Fruit fly (Drosophila melanogaster) whole organism, embryonic: ENCODE results near the gene CG34258.

Experiments used
- Antp ChIP-seq: fragments of 200-800 bp; sonication (Bioruptor generic); optimal IDR thresholded peaks from 3 replicates; lab custom pipeline; 2016; ENCODE audit warnings: missing biosample characterization, missing genetic modification characterization
- Atf6 ChIP-seq: fragments of 200-800 bp; sonication (Bioruptor generic); IDR thresholded peaks from 2 replicates; pipeline ENCODE4 v1.3.6; 2022; ENCODE audit warnings: missing biosample characterization, missing genetic modification characterization
- Awh ChIP-seq: fragments of 200-800 bp; sonication (Bioruptor generic); IDR thresholded peaks from 2 replicates; pipeline ENCODE4, ENCODE4 v1.3.6; 2022; ENCODE audit warnings: missing biosample characterization, missing genetic modification characterization
- BEAF-32 ChIP-seq: fragments of 200-800 bp; sonication (Bioruptor generic); optimal IDR thresholded peaks from 3 replicates; lab custom pipeline; 2017; ENCODE audit warnings: missing biosample characterization, missing genetic modification characterization, mild to moderate bottlenecking, moderate library complexity, missing genetic modification reagents
- Bgb ChIP-seq: fragments of 200-800 bp; sonication (Bioruptor generic); IDR thresholded peaks from 2 replicates; pipeline ENCODE4 v1.3.6; 2022; ENCODE audit warnings: missing biosample characterization, missing genetic modification characterization; ENCODE audit not compliant: partially characterized antibody
- CG10147 ChIP-seq: fragments of 200-800 bp; sonication (Bioruptor generic); optimal IDR thresholded peaks from 2 replicates; lab custom pipeline; 2019; ENCODE audit warnings: missing biosample characterization, mild to moderate bottlenecking, missing genetic modification characterization, moderate library complexity
- CG11723 ChIP-seq: fragments of 200-800 bp; sonication (Bioruptor generic); optimal IDR thresholded peaks from 2 replicates; lab custom pipeline; 2017; ENCODE audit warnings: missing biosample characterization, mild to moderate bottlenecking, missing genetic modification characterization
- CG16815 ChIP-seq: fragments of 200-800 bp; sonication (Bioruptor generic); optimal IDR thresholded peaks from 3 replicates; lab custom pipeline; 2017; ENCODE audit warnings: missing biosample characterization, mild to moderate bottlenecking, missing genetic modification characterization
- CG17186 ChIP-seq: fragments of 200-800 bp; sonication (Bioruptor generic); optimal IDR thresholded peaks from 3 replicates; lab custom pipeline; 2017; ENCODE audit warnings: missing biosample characterization, missing genetic modification reagents, missing genetic modification characterization
- CG2199 ChIP-seq: fragments of 200-800 bp; sonication (Bioruptor generic); IDR thresholded peaks from 3 replicates; pipeline ENCODE4 v1.3.6; 2022; ENCODE audit warnings: missing biosample characterization, missing genetic modification characterization
- CG3163 ChIP-seq: fragments of 200-800 bp; sonication (Bioruptor generic); optimal IDR thresholded peaks from 3 replicates; lab custom pipeline; 2016; ENCODE audit warnings: missing biosample characterization, missing genetic modification characterization
- CG32767 ChIP-seq: fragments of 200-800 bp; sonication (Bioruptor generic); IDR thresholded peaks from 2 replicates; pipeline ENCODE4 v1.3.6; 2022; ENCODE audit warnings: missing biosample characterization, missing genetic modification characterization
- CG32772 ChIP-seq: fragments of 200-800 bp; sonication (Bioruptor generic); IDR thresholded peaks from 2 replicates; pipeline ENCODE4 v1.3.6; 2022; ENCODE audit warnings: missing biosample characterization, missing genetic modification characterization
- CG33213 ChIP-seq: fragments of 200-800 bp; sonication (Bioruptor generic); optimal IDR thresholded peaks from 3 replicates; lab custom pipeline; 2016; ENCODE audit warnings: missing biosample characterization, missing genetic modification characterization
- CG8290 ChIP-seq, 3 experiments: fragments of 200-800 bp; sonication (Bioruptor generic); optimal IDR thresholded peaks; 2 replicates each; lab custom pipeline; 2016 to 2019; ENCODE audit warnings: missing biosample characterization in 3 of 3, missing genetic modification characterization in 3 of 3, mild to moderate bottlenecking in 2 of 3, moderate library complexity in 1 of 3
- CG9727 ChIP-seq: fragments of 200-800 bp; sonication (Bioruptor generic); optimal IDR thresholded peaks from 3 replicates; lab custom pipeline; 2017; ENCODE audit warnings: missing biosample characterization, mild to moderate bottlenecking, missing genetic modification characterization
- D ChIP-seq, 2 experiments: fragments of 200-800 bp in 1 of 2; fragments of >200 bp in 1 of 2; sonication (Bioruptor generic) in 1 of 2; optimal IDR thresholded peaks; 2 replicates in 1 of 2; 3 replicates in 1 of 2; lab custom pipeline; 2017; ENCODE audit warnings: mild to moderate bottlenecking in 1 of 2, missing biosample characterization in 1 of 2, missing genetic modification characterization in 1 of 2, missing genetic modification reagents in 1 of 2
- Dbx ChIP-seq: fragments of 200-800 bp; sonication (Bioruptor generic); IDR thresholded peaks from 3 replicates; pipeline ENCODE4 v1.3.6; 2022; ENCODE audit warnings: missing biosample characterization, missing genetic modification characterization
- Fer1 ChIP-seq: fragments of 200-800 bp; sonication (Bioruptor generic); optimal IDR thresholded peaks from 2 replicates; lab custom pipeline; 2017; ENCODE audit warnings: missing biosample characterization, mild to moderate bottlenecking, missing genetic modification characterization
- HLHmδ ChIP-seq: fragments of 200-800 bp; sonication (Bioruptor generic); optimal IDR thresholded peaks from 2 replicates; lab custom pipeline; 2018; ENCODE audit warnings: missing biosample characterization, mild to moderate bottlenecking, missing genetic modification characterization, moderate library complexity
- Hand ChIP-seq: fragments of 200-800 bp; sonication (Bioruptor generic); optimal IDR thresholded peaks from 2 replicates; lab custom pipeline; 2017; ENCODE audit warnings: mild to moderate bottlenecking, missing biosample characterization, missing genetic modification reagents, missing genetic modification characterization
- Hey ChIP-seq: fragments of 200-800 bp; sonication (Bioruptor generic); optimal IDR thresholded peaks from 3 replicates; lab custom pipeline; 2018; ENCODE audit warnings: missing biosample characterization, mild to moderate bottlenecking, missing genetic modification characterization
- Rfx ChIP-seq: fragments of 200-800 bp; sonication (Bioruptor generic); IDR thresholded peaks from 2 replicates; pipeline ENCODE4 v1.3.6; 2022; ENCODE audit warnings: missing biosample characterization, missing genetic modification characterization
- bbx ChIP-seq: fragments of 200-800 bp; sonication (Bioruptor generic); IDR thresholded peaks from 2 replicates; pipeline ENCODE4 v1.3.6; 2022; ENCODE audit warnings: missing biosample characterization, missing genetic modification characterization; ENCODE audit not compliant: partially characterized antibody
- cg ChIP-seq: fragments of 200-800 bp; sonication (Bioruptor generic); optimal IDR thresholded peaks from 3 replicates; lab custom pipeline; 2019; ENCODE audit warnings: missing biosample characterization, mild to moderate bottlenecking, missing genetic modification characterization, moderate library complexity
- chm ChIP-seq: fragments of 200-800 bp; sonication (Bioruptor generic); IDR thresholded peaks from 2 replicates; pipeline ENCODE4 v1.3.6; 2022; ENCODE audit warnings: missing biosample characterization, missing genetic modification characterization
- ci ChIP-seq: fragments of 200-800 bp; sonication (Bioruptor generic); IDR thresholded peaks from 3 replicates; pipeline ENCODE4 v1.3.6; 2022; ENCODE audit warnings: missing biosample characterization, missing genetic modification characterization
- crol ChIP-seq: fragments of 200-800 bp; sonication (Bioruptor generic); IDR thresholded peaks from 2 replicates; pipeline ENCODE4 v1.3.6; 2022; ENCODE audit warnings: missing biosample characterization, missing genetic modification characterization
- cwo ChIP-seq: fragments of 200-800 bp; sonication (Bioruptor generic); optimal IDR thresholded peaks from 3 replicates; lab custom pipeline; 2017; ENCODE audit warnings: missing biosample characterization, missing genetic modification characterization, mild to moderate bottlenecking, moderate library complexity, missing genetic modification reagents
- ftz-f1 ChIP-seq: fragments of 200-800 bp; sonication (Bioruptor generic); optimal IDR thresholded peaks from 2 replicates; lab custom pipeline; 2016; ENCODE audit warnings: missing biosample characterization, missing genetic modification characterization
- grau ChIP-seq: fragments of 200-800 bp; optimal IDR thresholded peaks from 3 replicates; lab custom pipeline; 2019; ENCODE audit warnings: missing biosample characterization, mild to moderate bottlenecking, missing genetic modification characterization, moderate library complexity
- h ChIP-seq: fragments of >200 bp; optimal IDR thresholded peaks from 2 replicates; lab custom pipeline; 2017
- inv ChIP-seq: fragments of 200-800 bp; sonication (Bioruptor generic); IDR thresholded peaks from 2 replicates; pipeline ENCODE4 v1.3.6; 2022; ENCODE audit warnings: missing biosample characterization, missing genetic modification characterization; ENCODE audit not compliant: partially characterized antibody
- nau ChIP-seq: fragments of 200-800 bp; sonication (Bioruptor generic); optimal IDR thresholded peaks from 3 replicates; lab custom pipeline; 2017; ENCODE audit warnings: missing biosample characterization, mild to moderate bottlenecking, missing genetic modification characterization, missing genetic modification reagents
- nerfin-1 ChIP-seq: fragments of 200-800 bp; sonication (Bioruptor generic); optimal IDR thresholded peaks from 3 replicates; lab custom pipeline; 2019; ENCODE audit warnings: missing biosample characterization, mild to moderate bottlenecking, missing genetic modification characterization, moderate library complexity
- onecut ChIP-seq: fragments of 200-800 bp; sonication (Bioruptor generic); IDR thresholded peaks from 2 replicates; pipeline ENCODE4 v1.3.6; 2022; ENCODE audit warnings: missing biosample characterization, missing genetic modification characterization
- pros ChIP-seq: fragments of 200-800 bp; sonication (Bioruptor generic); optimal IDR thresholded peaks from 3 replicates; lab custom pipeline; 2019; ENCODE audit warnings: missing biosample characterization, mild to moderate bottlenecking, missing genetic modification characterization, moderate library complexity
- pzg ChIP-seq: fragments of 200-800 bp; sonication (Bioruptor generic); optimal IDR thresholded peaks from 3 replicates; lab custom pipeline; 2018; ENCODE audit warnings: missing biosample characterization, mild to moderate bottlenecking, missing genetic modification characterization, moderate library complexity
- ro ChIP-seq: fragments of 200-800 bp; sonication (Bioruptor generic); IDR thresholded peaks from 2 replicates; pipeline ENCODE4 v1.3.6; 2022; ENCODE audit warnings: missing biosample characterization, missing genetic modification characterization
- scrt ChIP-seq: fragments of 200-800 bp; sonication (Bioruptor generic); optimal IDR thresholded peaks from 2 replicates; lab custom pipeline; 2018; ENCODE audit warnings: missing biosample characterization, mild to moderate bottlenecking, missing genetic modification characterization, moderate library complexity
- sens ChIP-seq: fragments of 200-800 bp; sonication (Bioruptor generic); peaks from one replicate; lab custom pipeline; 2016; ENCODE audit warnings: missing biosample characterization, missing genetic modification characterization
- sqz ChIP-seq: fragments of 200-800 bp; sonication (Bioruptor generic); optimal IDR thresholded peaks from 3 replicates; lab custom pipeline; 2018; ENCODE audit warnings: missing biosample characterization, mild to moderate bottlenecking, missing genetic modification characterization
- zfh2 ChIP-seq: fragments of 200-800 bp; sonication (Bioruptor generic); optimal IDR thresholded peaks from 2 replicates; lab custom pipeline; 2016; ENCODE audit warnings: missing biosample characterization, missing genetic modification characterization

The CG34258 gene

dm6 chr3L:19909234-19910053 is 42.3 kb downstream of the CG34258 start (continued):
- TF ChIP-seq h (lab: Kevin White, UChicago): no peak
- TF ChIP-seq CG10147: no peak
- TF ChIP-seq CG11723: peak; percentile 14

dm6 chr3L:19908201-19909127 is 43.3 kb downstream of the CG34258 start:
- no peak for TF ChIP-seq CG8290 (GFP tag; optimal IDR thresholded peaks at IDR 0.05; lab: Kevin White, UChicago)
- TF ChIP-seq CG8290 (tag; optimal IDR thresholded peaks at IDR 0.05; lab: Kevin White, UChicago): peak in 1 of 2 experiments; percentile 4
- TF ChIP-seq onecut: peak; percentile 86
- no peak for TF ChIP-seq CG16815 (GFP tag; lab: Kevin White, UChicago)
- peak; percentile 72 for TF ChIP-seq sens
- peak; percentile 49 for TF ChIP-seq Hand (GFP tag; lab: Kevin White, UChicago)
- 0 out of 2 replicates have a peak, but pooled peaks have one; percentile 34 for TF ChIP-seq bbx
- TF ChIP-seq CG2199 (GFP tag; lab: Robert Waterston, UW): peak; percentile 20; the same call in 1 of the 3 replicates
- peak; percentile 6; the same call in 1 of the 2 replicates for TF ChIP-seq CG32767 (GFP tag; lab: Robert Waterston, UW)
- TF ChIP-seq Awh (GFP tag; lab: Robert Waterston, UW): no peak
- no peak for TF ChIP-seq zfh2
- TF ChIP-seq Fer1 (GFP tag; lab: Kevin White, UChicago): peak; percentile 21
- TF ChIP-seq sqz (GFP tag; lab: Kevin White, UChicago): peak; percentile 84
- peak; percentile 31 for TF ChIP-seq HLHmδ
- peak; percentile 54 for TF ChIP-seq CG3163 (GFP tag; lab: Kevin White, UChicago)
- TF ChIP-seq pzg (GFP tag; lab: Kevin White, UChicago): no peak
- TF ChIP-seq crol (GFP tag; lab: Robert Waterston, UW): peak; percentile 99
- no peak for TF ChIP-seq inv (GFP tag; lab: Robert Waterston, UW)
- TF ChIP-seq CG9727 (GFP tag; lab: Kevin White, UChicago): no peak
- peak; percentile 82 for TF ChIP-seq scrt
- TF ChIP-seq Antp (GFP tag; lab: Kevin White, UChicago): no peak
- TF ChIP-seq cwo: peak; percentile 16
- no peak for TF ChIP-seq Hey (tag; lab: Kevin White, UChicago)
- TF ChIP-seq Atf6 (GFP tag; lab: Robert Waterston, UW): no peak
- TF ChIP-seq pros (GFP tag; lab: Kevin White, UChicago): peak; percentile 55
- TF ChIP-seq CG17186 (GFP tag; lab: Kevin White, UChicago): no peak
- peak; percentile 17; the same call in 1 of the 2 replicates for TF ChIP-seq Rfx (GFP tag; lab: Robert Waterston, UW)
- TF ChIP-seq chm (GFP tag; lab: Robert Waterston, UW): peak; percentile 38; the same call in 1 of the 2 replicates
- TF ChIP-seq ci (GFP tag; lab: Robert Waterston, UW): peak; percentile 35; the same call in 2 of the 3 replicates
- TF ChIP-seq nau (GFP tag; lab: Kevin White, UChicago): peak; percentile 75
- peak; percentile 38 for TF ChIP-seq ftz-f1 (GFP tag; lab: Kevin White, UChicago)
- no peak for TF ChIP-seq grau
- peak; percentile 68 for TF ChIP-seq D (optimal IDR thresholded peaks at IDR 0.05; lab: Kevin White, UChicago)
- TF ChIP-seq D (GFP tag; optimal IDR thresholded peaks at IDR 0.05; lab: Kevin White, UChicago): no peak
- TF ChIP-seq BEAF-32 (GFP tag; lab: Kevin White, UChicago): peak; percentile 10
- TF ChIP-seq cg (GFP tag; lab: Kevin White, UChicago): peak; percentile 87
- TF ChIP-seq Dbx (GFP tag; lab: Robert Waterston, UW): 0 out of 3 replicates have a peak, but pooled peaks have one; percentile 14
- peak; percentile 72 for TF ChIP-seq nerfin-1 (tag; lab: Kevin White, UChicago)
- TF ChIP-seq Bgb (GFP tag; lab: Robert Waterston, UW): no peak
- TF ChIP-seq CG32772 (GFP tag; lab: Robert Waterston, UW): peak; percentile 45; the same call in 1 of the 2 replicates
- TF ChIP-seq CG33213 (GFP tag; lab: Kevin White, UChicago): no peak
- no peak for TF ChIP-seq ro (GFP tag; lab: Robert Waterston, UW)
